Fruit fly (Drosophila melanogaster) whole organism, embryonic: ENCODE data around the gene nSMase.

Source experiments
- Atf-2 ChIP-seq: fragments of 200-800 bp; sonication (Bioruptor generic); optimal IDR thresholded peaks from 2 replicates; lab custom pipeline; 2016; ENCODE audit warnings: missing biosample characterization, missing genetic modification characterization
- CG10431 ChIP-seq: fragments of 200-800 bp; sonication (Bioruptor generic); optimal IDR thresholded peaks from 3 replicates; lab custom pipeline; 2018; ENCODE audit warnings: missing biosample characterization, mild to moderate bottlenecking, missing genetic modification characterization
- CG12071 ChIP-seq: fragments of 200-800 bp; sonication (Bioruptor generic); optimal IDR thresholded peaks from 3 replicates; lab custom pipeline; 2018; ENCODE audit warnings: missing biosample characterization, mild to moderate bottlenecking, missing genetic modification characterization
- CG12942 ChIP-seq: fragments of 200-800 bp; sonication (Bioruptor generic); optimal IDR thresholded peaks from 3 replicates; lab custom pipeline; 2016; ENCODE audit warnings: missing biosample characterization, missing genetic modification characterization
- CG13123 ChIP-seq: fragments of 200-800 bp; sonication (Bioruptor generic); optimal IDR thresholded peaks from 2 replicates; lab custom pipeline; 2016; ENCODE audit warnings: missing biosample characterization, missing genetic modification characterization
- CG14965 ChIP-seq: fragments of 200-800 bp; sonication (Bioruptor generic); optimal IDR thresholded peaks from 2 replicates; lab custom pipeline; 2016; ENCODE audit warnings: missing biosample characterization, missing genetic modification characterization, borderline replicate concordance
- CG15696 ChIP-seq: fragments of 200-800 bp; sonication (Bioruptor generic); optimal IDR thresholded peaks from 2 replicates; lab custom pipeline; 2019; ENCODE audit warnings: missing biosample characterization, mild to moderate bottlenecking, missing genetic modification characterization, moderate library complexity
- CG17328 ChIP-seq: fragments of 200-800 bp; sonication (Bioruptor generic); IDR thresholded peaks from 2 replicates; pipeline ENCODE4 v1.3.6; 2022; ENCODE audit warnings: missing biosample characterization, missing genetic modification characterization
- CG2129 ChIP-seq: fragments of 200-800 bp; sonication (Bioruptor generic); IDR thresholded peaks from 2 replicates; pipeline ENCODE4 v1.3.6; 2022; ENCODE audit warnings: missing biosample characterization, missing genetic modification characterization; ENCODE audit not compliant: partially characterized antibody
- CG3726 ChIP-seq: fragments of 200-800 bp; sonication (Bioruptor generic); IDR thresholded peaks from 3 replicates; pipeline ENCODE4, ENCODE4 v1.3.6; 2022; ENCODE audit warnings: missing biosample characterization, missing genetic modification characterization
- CG4730 ChIP-seq: fragments of 200-800 bp; sonication (Bioruptor generic); IDR thresholded peaks from 2 replicates; pipeline ENCODE4 v1.3.6; 2022; ENCODE audit warnings: missing biosample characterization, missing genetic modification characterization
- CG4820 ChIP-seq: fragments of 200-800 bp; sonication (Bioruptor generic); optimal IDR thresholded peaks from 3 replicates; lab custom pipeline; 2016; ENCODE audit warnings: missing biosample characterization, missing genetic modification characterization
- CG7372 ChIP-seq: fragments of 200-800 bp; sonication (Bioruptor generic); IDR thresholded peaks from 2 replicates; pipeline ENCODE4 v1.3.6; 2022; ENCODE audit warnings: missing biosample characterization, missing genetic modification characterization
- CG8089 ChIP-seq: fragments of 200-800 bp; sonication (Bioruptor generic); optimal IDR thresholded peaks from 3 replicates; lab custom pipeline; 2016; ENCODE audit warnings: missing biosample characterization, missing genetic modification characterization
- CG8924 ChIP-seq: fragments of 200-800 bp; optimal IDR thresholded peaks from 3 replicates; lab custom pipeline; 2019; ENCODE audit warnings: missing biosample characterization, mild to moderate bottlenecking, missing genetic modification characterization, moderate library complexity
- CG9215 ChIP-seq: fragments of 200-800 bp; sonication (Bioruptor generic); IDR thresholded peaks from 2 replicates; pipeline ENCODE4 v1.3.6; 2022; ENCODE audit warnings: missing biosample characterization, missing genetic modification characterization
- CG9609 ChIP-seq: fragments of 200-800 bp; sonication (Bioruptor generic); optimal IDR thresholded peaks from 3 replicates; lab custom pipeline; 2016; ENCODE audit warnings: missing biosample characterization, missing genetic modification characterization
- CG9817 ChIP-seq: fragments of 200-800 bp; sonication (Bioruptor generic); optimal IDR thresholded peaks from 2 replicates; lab custom pipeline; 2018; ENCODE audit warnings: missing biosample characterization, mild to moderate bottlenecking, missing genetic modification characterization, moderate library complexity
- CoRest ChIP-seq: fragments of 200-800 bp; sonication (Bioruptor generic); optimal IDR thresholded peaks from 3 replicates; lab custom pipeline; 2018; ENCODE audit warnings: missing biosample characterization, mild to moderate bottlenecking, missing genetic modification characterization, moderate library complexity
- Dek ChIP-seq: fragments of 200-800 bp; sonication (Bioruptor generic); optimal IDR thresholded peaks from 3 replicates; lab custom pipeline; 2019; ENCODE audit warnings: missing biosample characterization, mild to moderate bottlenecking, missing genetic modification characterization, moderate library complexity
- Dfd ChIP-seq, 2 experiments: fragments of >200 bp; optimal IDR thresholded peaks; 2 replicates each; lab custom pipeline; 2017; ENCODE audit warnings: missing biosample characterization in 2 of 2, missing genetic modification characterization in 2 of 2
- Dip2 ChIP-seq: fragments of 200-800 bp; sonication (Bioruptor generic); IDR thresholded peaks from 2 replicates; pipeline ENCODE4 v1.3.6; 2022; ENCODE audit warnings: missing biosample characterization, missing genetic modification characterization
- Doc3 ChIP-seq: fragments of 200-800 bp; sonication (Bioruptor generic); IDR thresholded peaks from 3 replicates; pipeline ENCODE4 v1.3.6; 2022; ENCODE audit warnings: missing biosample characterization, missing genetic modification characterization; ENCODE audit not compliant: partially characterized antibody
- Ets65A ChIP-seq: fragments of 200-800 bp; sonication (Bioruptor generic); peaks from one replicate; lab custom pipeline; 2016; ENCODE audit warnings: missing biosample characterization, missing genetic modification characterization
- HLH4C ChIP-seq: fragments of 200-800 bp; sonication (Bioruptor generic); IDR thresholded peaks from 3 replicates; pipeline ENCODE4 v1.3.6; 2022; ENCODE audit warnings: missing biosample characterization, missing genetic modification characterization; ENCODE audit not compliant: partially characterized antibody
- HLH54F ChIP-seq: fragments of 200-800 bp; sonication (Bioruptor generic); optimal IDR thresholded peaks from 3 replicates; lab custom pipeline; 2016; ENCODE audit warnings: missing biosample characterization, missing genetic modification characterization
- Jarid2 ChIP-seq: fragments of 200-800 bp; sonication (Bioruptor generic); optimal IDR thresholded peaks from 3 replicates; lab custom pipeline; 2017; ENCODE audit warnings: mild to moderate bottlenecking, missing biosample characterization, missing genetic modification reagents, missing genetic modification characterization
- NC2β ChIP-seq: fragments of 200-800 bp; sonication (Bioruptor generic); optimal IDR thresholded peaks from 2 replicates; lab custom pipeline; 2016; ENCODE audit warnings: missing biosample characterization, missing genetic modification characterization
- NFAT ChIP-seq: fragments of 200-800 bp; sonication (Bioruptor generic); IDR thresholded peaks from 2 replicates; pipeline ENCODE4 v1.3.6; 2022; ENCODE audit warnings: missing biosample characterization, missing genetic modification characterization
- Ptx1 ChIP-seq: fragments of 200-800 bp; sonication (Bioruptor generic); IDR thresholded peaks from 2 replicates; pipeline ENCODE4 v1.3.6; 2022; ENCODE audit warnings: missing biosample characterization, missing genetic modification characterization
- Scr ChIP-seq: fragments of 200-800 bp; sonication (Bioruptor generic); IDR thresholded peaks from 2 replicates; pipeline ENCODE4 v1.3.6; 2022; ENCODE audit warnings: missing biosample characterization, missing genetic modification characterization; ENCODE audit not compliant: partially characterized antibody
- Sox102F ChIP-seq: fragments of 200-800 bp; sonication (Bioruptor generic); optimal IDR thresholded peaks from 2 replicates; lab custom pipeline; 2018; ENCODE audit warnings: missing biosample characterization, mild to moderate bottlenecking, missing genetic modification characterization, moderate library complexity
- Xrp1 ChIP-seq: fragments of 200-800 bp; sonication (Bioruptor generic); IDR thresholded peaks from 2 replicates; pipeline ENCODE4 v1.3.6; 2022; ENCODE audit warnings: missing biosample characterization, missing genetic modification characterization
- ab ChIP-seq: fragments of 200-800 bp; sonication (Bioruptor generic); optimal IDR thresholded peaks from 2 replicates; lab custom pipeline; 2016; ENCODE audit warnings: missing biosample characterization, missing genetic modification characterization
- al ChIP-seq: fragments of 200-800 bp; sonication (Bioruptor generic); IDR thresholded peaks from 2 replicates; pipeline ENCODE4 v1.3.6; 2022; ENCODE audit warnings: missing biosample characterization, missing genetic modification characterization
- az2 ChIP-seq: fragments of 200-800 bp; sonication (Bioruptor generic); optimal IDR thresholded peaks from 3 replicates; lab custom pipeline; 2016; ENCODE audit warnings: missing biosample characterization, missing genetic modification characterization
- bigmax ChIP-seq: fragments of 200-800 bp; sonication (Bioruptor generic); optimal IDR thresholded peaks from 2 replicates; lab custom pipeline; 2018; ENCODE audit warnings: missing biosample characterization, mild to moderate bottlenecking, missing genetic modification characterization
- corto ChIP-seq: fragments of 200-800 bp; sonication (Bioruptor generic); optimal IDR thresholded peaks from 2 replicates; lab custom pipeline; 2016; ENCODE audit warnings: missing biosample characterization, mild to moderate bottlenecking, missing genetic modification characterization, moderate library complexity
- en ChIP-seq: fragments of 200-800 bp; sonication (Bioruptor generic); optimal IDR thresholded peaks from 2 replicates; lab custom pipeline; 2016; ENCODE audit warnings: missing biosample characterization, missing genetic modification characterization
- gcm ChIP-seq: fragments of 200-800 bp; sonication (Bioruptor generic); optimal IDR thresholded peaks from 2 replicates; lab custom pipeline; 2019; ENCODE audit warnings: missing biosample characterization, mild to moderate bottlenecking, missing genetic modification characterization, moderate library complexity
- hb ChIP-seq: fragments of 200-800 bp; sonication (Bioruptor generic); IDR thresholded peaks from 3 replicates; pipeline ENCODE4 v1.3.6; 2022; ENCODE audit warnings: missing biosample characterization, missing genetic modification characterization; ENCODE audit not compliant: partially characterized antibody
- insv ChIP-seq, 2 experiments: fragments of 200-800 bp; sonication (Bioruptor generic); optimal IDR thresholded peaks; 3 replicates each; lab custom pipeline; 2016 to 2018; ENCODE audit warnings: missing biosample characterization in 2 of 2, missing genetic modification characterization in 2 of 2
- jing ChIP-seq: fragments of 200-800 bp; sonication (Bioruptor generic); optimal IDR thresholded peaks from 2 replicates; lab custom pipeline; 2018; ENCODE audit warnings: missing biosample characterization, mild to moderate bottlenecking, missing genetic modification characterization
- lmd ChIP-seq: fragments of 200-800 bp; sonication (Bioruptor generic); IDR thresholded peaks from 2 replicates; pipeline ENCODE4 v1.3.6; 2022; ENCODE audit warnings: missing biosample characterization, missing genetic modification characterization
- otp ChIP-seq: fragments of 200-800 bp; sonication (Bioruptor generic); IDR thresholded peaks from 3 replicates; pipeline ENCODE4, ENCODE4 v1.3.6; 2022; ENCODE audit warnings: missing biosample characterization, missing genetic modification characterization
- pho ChIP-seq: fragments of 200-800 bp; sonication (Bioruptor generic); optimal IDR thresholded peaks from 2 replicates; lab custom pipeline; 2016; ENCODE audit warnings: missing biosample characterization, missing genetic modification characterization
- sc ChIP-seq, 3 experiments: fragments of >200 bp in 2 of 3; fragments of 200-800 bp in 1 of 3; sonication (Bioruptor generic) in 1 of 3; optimal IDR thresholded peaks; 2 replicates in 2 of 3; 3 replicates in 1 of 3; lab custom pipeline; 2017; ENCODE audit warnings: mild to moderate bottlenecking in 1 of 3, missing biosample characterization in 1 of 3, missing genetic modification characterization in 1 of 3, missing genetic modification reagents in 1 of 3
- sd ChIP-seq: fragments of 200-800 bp; sonication (Bioruptor generic); optimal IDR thresholded peaks from 3 replicates; lab custom pipeline; 2018; ENCODE audit warnings: missing biosample characterization, mild to moderate bottlenecking, missing genetic modification characterization, moderate library complexity
- tup ChIP-seq: fragments of 200-800 bp; sonication (Bioruptor generic); optimal IDR thresholded peaks from 2 replicates; lab custom pipeline; 2016; ENCODE audit warnings: missing biosample characterization, mild to moderate bottlenecking, missing genetic modification characterization, moderate library complexity
- z ChIP-seq: fragments of 200-800 bp; sonication (Bioruptor generic); IDR thresholded peaks from 3 replicates; pipeline ENCODE4 v1.3.6; 2022; ENCODE audit warnings: missing biosample characterization, missing genetic modification characterization
- zen ChIP-seq: fragments of 200-800 bp; sonication (Bioruptor generic); optimal IDR thresholded peaks from 3 replicates; lab custom pipeline; 2018; ENCODE audit warnings: missing biosample characterization, mild to moderate bottlenecking, missing genetic modification characterization, moderate library complexity

The nSMase gene

dm6 chr3L:3179474-3179873 is 39.5 kb upstream of the nSMase start (continued):
- TF ChIP-seq en (GFP tag; lab: Kevin White, UChicago) (peak; percentile 79), CG3726 (peak; percentile 85), Ets65A (peak; percentile 86), tup (GFP tag; lab: Kevin White, UChicago) (peak; percentile 68), Doc3 (no peak), CG14965 (GFP tag; lab: Kevin White, UChicago) (peak; percentile 50), ab (GFP tag; lab: Kevin White, UChicago) (peak; percentile 46), zen (tag; lab: Kevin White, UChicago) (peak; percentile 68), CG13123 (GFP tag; lab: Kevin White, UChicago) (no peak), CG8089 (peak; percentile 61), NC2β (GFP tag; lab: Kevin White, UChicago) (peak; percentile 52), lmd (GFP tag; lab: Robert Waterston, UW) (peak; percentile 90), CG4820 (peak; percentile 87), insv (GFP tag; optimal IDR thresholded peaks at IDR 0.05; lab: Kevin White, UChicago) (no peak), Dfd (GFP tag; optimal IDR thresholded peaks at IDR 0.05; lab: Kevin White, UChicago) (no peak), Atf-2 (GFP tag; lab: Kevin White, UChicago) (peak; percentile 58), bigmax (GFP tag; lab: Kevin White, UChicago) (peak; percentile 19), CG2129 (GFP tag; lab: Robert Waterston, UW) (no peak), Dip2 (GFP tag; lab: Robert Waterston, UW) (no peak), z (no peak), sc (optimal IDR thresholded peaks at IDR 0.05; lab: Kevin White, UChicago) (no peak), sc (GFP tag; optimal IDR thresholded peaks at IDR 0.05; lab: Kevin White, UChicago) (peak; percentile 50), Ptx1 (GFP tag; lab: Robert Waterston, UW) (peak; percentile 91), CG8924 (tag; lab: Kevin White, UChicago) (peak; percentile 84), CG10431 (peak; percentile 11), gcm (GFP tag; lab: Kevin White, UChicago) (no peak), pho (peak; percentile 54), NFAT (peak; percentile 86), Dek (peak; percentile 80), Xrp1 (GFP tag; lab: Robert Waterston, UW) (peak; percentile 96), CG17328 (GFP tag; lab: Robert Waterston, UW) (peak; percentile 89), CG4730 (GFP tag; lab: Robert Waterston, UW) (peak; percentile 82), HLH4C (no peak), jing (GFP tag; lab: Kevin White, UChicago) (peak; percentile 54), sd (tag; lab: Kevin White, UChicago) (no peak), CG12071 (GFP tag; lab: Kevin White, UChicago) (no peak), HLH54F (GFP tag; lab: Kevin White, UChicago) (peak; percentile 77), hb (GFP tag; lab: Robert Waterston, UW) (no peak), az2 (GFP tag; lab: Kevin White, UChicago) (peak; percentile 83), Jarid2 (GFP tag; lab: Kevin White, UChicago) (peak; percentile 56), CG7372 (GFP tag; lab: Robert Waterston, UW) (peak; percentile 81), Scr (GFP tag; lab: Robert Waterston, UW) (no peak), corto (peak; percentile 77), CG9609 (GFP tag; lab: Kevin White, UChicago) (peak; percentile 69), CG9817 (tag; lab: Kevin White, UChicago) (peak; percentile 76), otp (GFP tag; lab: Robert Waterston, UW) (peak; percentile 59; the same call in 2 of the 3 replicates), Sox102F (GFP tag; lab: Kevin White, UChicago) (peak; percentile 86), CG9215 (peak; percentile 81), al (peak; percentile 76), CoRest (tag; lab: Kevin White, UChicago) (no peak), CG15696 (peak; percentile 77), CG12942 (GFP tag; lab: Kevin White, UChicago) (peak; percentile 61)
